Worm (Caenorhabditis elegans) whole organism, early embryonic: ENCODE measurements around the gene vglu-3.
"Not testable (repeated sequence)": the region's sequence is repeated elsewhere in the genome, so short reads cannot be mapped to it uniquely, and the experiment has no call there.

ENCODE experiments used
- B0310.2 ChIP-seq: sonication (generic microtip); optimal IDR thresholded peaks from 2 replicates; lab custom pipeline; 2016; ENCODE audit warnings: mild to moderate bottlenecking, missing genetic modification characterization, missing compliant biosample characterization
- F13C5.2 ChIP-seq: sonication (generic microtip); optimal IDR thresholded peaks from 2 replicates; lab custom pipeline; 2017; ENCODE audit warnings: mild to moderate bottlenecking, missing genetic modification characterization, inconsistent platforms, missing compliant biosample characterization
- aly-1 ChIP-seq: sonication (generic microtip); optimal IDR thresholded peaks from 2 replicates; lab custom pipeline; 2016; ENCODE audit warnings: missing genetic modification characterization, missing compliant biosample characterization
- ama-1 ChIP-seq: fragments of 150-350 bp; optimal IDR thresholded peaks from 2 replicates; lab custom pipeline; 2014
- ceh-13 ChIP-seq: fragments of 200-800 bp; sonication (Bioruptor generic); optimal IDR thresholded peaks from 2 replicates; lab custom pipeline; 2018; ENCODE audit warnings: mild to moderate bottlenecking, missing genetic modification characterization, missing compliant biosample characterization
- ceh-36 ChIP-seq: sonication (generic microtip); optimal IDR thresholded peaks from 2 replicates; lab custom pipeline; 2016; ENCODE audit warnings: missing genetic modification characterization, inconsistent platforms, missing compliant biosample characterization
- ets-7 ChIP-seq: sonication (generic microtip); optimal IDR thresholded peaks from 2 replicates; lab custom pipeline; 2016; ENCODE audit warnings: missing genotype, missing genetic modification characterization, missing compliant biosample characterization
- flt-1 ChIP-seq: fragments of 200-800 bp; sonication (Bioruptor generic); IDR thresholded peaks from 2 replicates; pipeline ENCODE4 v1.3.6; 2022; ENCODE audit warnings: missing genetic modification characterization, missing compliant biosample characterization
- hmbx-1 ChIP-seq: sonication (generic microtip); optimal IDR thresholded peaks from 2 replicates; lab custom pipeline; 2016; ENCODE audit warnings: mild to moderate bottlenecking, missing genetic modification characterization, missing compliant biosample characterization
- hmg-4 ChIP-seq: fragments of 200-800 bp; sonication (Bioruptor generic); optimal IDR thresholded peaks from 2 replicates; lab custom pipeline; 2018; ENCODE audit warnings: mild to moderate bottlenecking, missing genetic modification characterization, missing compliant biosample characterization
- hnd-1 ChIP-seq: sonication (generic microtip); optimal IDR thresholded peaks from 2 replicates; lab custom pipeline; 2016; ENCODE audit warnings: missing genetic modification characterization, missing compliant biosample characterization
- pes-1 ChIP-seq: fragments of 200-800 bp; sonication (Bioruptor generic); IDR thresholded peaks from 2 replicates; pipeline ENCODE4 v1.3.6; 2022; ENCODE audit warnings: missing genetic modification reagents, missing genetic modification characterization, missing compliant biosample characterization
- scrt-1 ChIP-seq: fragments of 200-800 bp; sonication (Bioruptor generic); IDR thresholded peaks from 2 replicates; pipeline ENCODE4 v1.3.6; 2022; ENCODE audit warnings: missing genetic modification characterization, missing compliant biosample characterization
- sea-1 ChIP-seq: fragments of 200-800 bp; sonication (Bioruptor generic); conservative IDR thresholded peaks from 2 replicates; pipeline ENCODE4 v1.3.6; 2022; ENCODE audit warnings: missing genetic modification characterization, missing compliant biosample characterization
- tbx-11 ChIP-seq: fragments of 200-800 bp; sonication (Bioruptor generic); IDR thresholded peaks from 2 replicates; pipeline ENCODE4 v1.3.6; 2022; ENCODE audit warnings: missing genetic modification characterization, missing compliant biosample characterization
- tbx-37 ChIP-seq: fragments of 200-800 bp; sonication (Bioruptor generic); conservative IDR thresholded peaks from 2 replicates; pipeline ENCODE4 v1.3.6; 2022; ENCODE audit warnings: missing genetic modification reagents, missing genetic modification characterization, missing compliant biosample characterization
- tra-4 ChIP-seq: sonication (generic microtip); optimal IDR thresholded peaks from 2 replicates; lab custom pipeline; 2017; ENCODE audit warnings: missing genetic modification characterization, missing compliant biosample characterization

vglu-3 gene

ce11 chrIII:10300078-10300477 is at the start of gene vglu-3:
Gene vglu-3, plus strand, starts transcription at chrIII:10300378.
- TF ChIP-seq scrt-1 (GFP tag; lab: Robert Waterston, UW) (no peak), tbx-11 (GFP tag; lab: Robert Waterston, UW) (no peak), F13C5.2 (tag; lab: Kevin White, UChicago) (no peak), tbx-37 (GFP tag; lab: Robert Waterston, UW) (no peak), tra-4 (no peak), ama-1 (lab: Kevin White, UChicago) (no peak), sea-1 (no peak), ceh-13 (GFP tag; lab: Kevin White, UChicago) (no peak), flt-1 (GFP tag; lab: Robert Waterston, UW) (no peak)

- no peak for TF ChIP-seq ets-7
- no peak for TF ChIP-seq sea-1
- no peak for TF ChIP-seq tbx-37 (GFP tag; lab: Robert Waterston, UW)
- TF ChIP-seq tbx-11 (GFP tag; lab: Robert Waterston, UW), result no peak
Observed at ce11 chrIII:10251114-10251513, 49.1 kb upstream of the vglu-3 start.

- TF ChIP-seq B0310.2 (tag; lab: Kevin White, UChicago) (no peak), scrt-1 (GFP tag; lab: Robert Waterston, UW) (no peak), hmg-4 (GFP tag; lab: Kevin White, UChicago) (no peak), hnd-1 (tag; lab: Kevin White, UChicago) (no peak), flt-1 (GFP tag; lab: Robert Waterston, UW) (no peak), ceh-13 (GFP tag; lab: Kevin White, UChicago) (no peak), tra-4 (no peak), sea-1 (no peak), ets-7 (no peak), tbx-11 (GFP tag; lab: Robert Waterston, UW) (no peak), tbx-37 (GFP tag; lab: Robert Waterston, UW) (no peak)
Observed at ce11 chrIII:10253334-10253733, 46.8 kb upstream of the vglu-3 start.

ce11 chrIII:10254583-10254982 is 45.6 kb upstream of the vglu-3 start, which contains the start of gene R01H10.4:
Gene R01H10.4, plus strand, starts transcription at chrIII:10254818.
- no peak for TF ChIP-seq pes-1 (GFP tag; lab: Robert Waterston, UW)
- no peak for TF ChIP-seq ama-1 (lab: Kevin White, UChicago)

- TF ChIP-seq scrt-1 (GFP tag; lab: Robert Waterston, UW), result no peak
- no peak for TF ChIP-seq sea-1
- TF ChIP-seq ets-7, result no peak
- no peak for TF ChIP-seq ama-1 (lab: Kevin White, UChicago)
- no peak for TF ChIP-seq tra-4
- no peak for TF ChIP-seq B0310.2 (tag; lab: Kevin White, UChicago)
- no peak for TF ChIP-seq ceh-13 (GFP tag; lab: Kevin White, UChicago)
- no peak for TF ChIP-seq pes-1 (GFP tag; lab: Robert Waterston, UW)
- TF ChIP-seq F13C5.2 (tag; lab: Kevin White, UChicago), result no peak
Observed at ce11 chrIII:10258641-10259040, 41.5 kb upstream of the vglu-3 start, which contains the start of gene rip-1. Gene rip-1, minus strand, starts transcription at chrIII:10258741.

- TF ChIP-seq hnd-1 (tag; lab: Kevin White, UChicago) (no peak), ceh-36 (tag; lab: Kevin White, UChicago) (no peak), tra-4 (no peak), ets-7 (no peak), ama-1 (lab: Kevin White, UChicago) (no peak), sea-1 (no peak), F13C5.2 (tag; lab: Kevin White, UChicago) (no peak), tbx-11 (GFP tag; lab: Robert Waterston, UW) (no peak), aly-1 (tag; lab: Kevin White, UChicago) (no peak), flt-1 (GFP tag; lab: Robert Waterston, UW) (no peak), hmbx-1 (tag; lab: Kevin White, UChicago) (no peak), ceh-13 (GFP tag; lab: Kevin White, UChicago) (no peak)
Observed at ce11 chrIII:10261256-10261655, 38.9 kb upstream of the vglu-3 start.

ce11 chrIII:10261682-10262081 is 38.5 kb upstream of the vglu-3 start, which contains the start of gene bbs-5:
Gene bbs-5, minus strand, starts transcription at chrIII:10261782.
- TF ChIP-seq B0310.2 (tag; lab: Kevin White, UChicago) (no peak), F13C5.2 (tag; lab: Kevin White, UChicago) (no peak), pes-1 (GFP tag; lab: Robert Waterston, UW) (no peak), ets-7 (no peak), tra-4 (no peak), ceh-36 (tag; lab: Kevin White, UChicago) (no peak), tbx-37 (GFP tag; lab: Robert Waterston, UW) (no peak), scrt-1 (GFP tag; lab: Robert Waterston, UW) (no peak), hmbx-1 (tag; lab: Kevin White, UChicago) (no peak), hnd-1 (tag; lab: Kevin White, UChicago) (no peak), sea-1 (no peak), flt-1 (GFP tag; lab: Robert Waterston, UW) (no peak), tbx-11 (GFP tag; lab: Robert Waterston, UW) (no peak), ceh-13 (GFP tag; lab: Kevin White, UChicago) (no peak), ama-1 (lab: Kevin White, UChicago) (no peak), aly-1 (tag; lab: Kevin White, UChicago) (no peak), hmg-4 (GFP tag; lab: Kevin White, UChicago) (no peak)

ce11 chrIII:10266824-10267223 is 33.4 kb upstream of the vglu-3 start, which contains the start of gene inpp-4B:
Gene inpp-4B, minus strand, starts transcription at chrIII:10266877.
- TF ChIP-seq ceh-36 (tag; lab: Kevin White, UChicago); aly-1 (tag; lab: Kevin White, UChicago); scrt-1 (GFP tag; lab: Robert Waterston, UW): not testable (repeated sequence)
